Fruit fly (Drosophila melanogaster) whole organism, adult: ENCODE measurements around the gene CG4467.

Experiments
- CG11617 ChIP-seq: fragments of 200-800 bp; sonication (Bioruptor generic); optimal IDR thresholded peaks from 2 replicates; lab custom pipeline; 2017; ENCODE audit warnings: mild to moderate bottlenecking, missing biosample characterization, missing genetic modification reagents, missing genetic modification characterization
- CG12768 ChIP-seq: fragments of 200-800 bp; sonication (Bioruptor generic); optimal IDR thresholded peaks from 2 replicates; lab custom pipeline; 2017; ENCODE audit warnings: missing biosample characterization, missing genetic modification characterization, mild to moderate bottlenecking, moderate library complexity, missing genetic modification reagents
- CG14711 ChIP-seq: fragments of 200-800 bp; sonication (Bioruptor generic); optimal IDR thresholded peaks from 2 replicates; lab custom pipeline; 2018; ENCODE audit warnings: missing biosample characterization, mild to moderate bottlenecking, missing genetic modification characterization, moderate library complexity
- CG1620 ChIP-seq: fragments of 200-800 bp; sonication (Bioruptor generic); optimal IDR thresholded peaks from 2 replicates; lab custom pipeline; 2016; ENCODE audit warnings: missing biosample characterization, missing genetic modification characterization
- CG33017 ChIP-seq: fragments of 200-800 bp; sonication (Bioruptor generic); optimal IDR thresholded peaks from 2 replicates; lab custom pipeline; 2018; ENCODE audit warnings: missing biosample characterization, mild to moderate bottlenecking, missing genetic modification characterization, moderate library complexity
- CG5204 ChIP-seq: fragments of 200-800 bp; sonication (Bioruptor generic); optimal IDR thresholded peaks from 2 replicates; lab custom pipeline; 2016; ENCODE audit warnings: missing biosample characterization, missing genetic modification characterization
- CG7045 ChIP-seq: fragments of 200-800 bp; sonication (Bioruptor generic); optimal IDR thresholded peaks from 2 replicates; lab custom pipeline; 2017; ENCODE audit warnings: missing biosample characterization, mild to moderate bottlenecking, missing genetic modification characterization
- CG7101 ChIP-seq: fragments of 200-800 bp; sonication (Bioruptor generic); optimal IDR thresholded peaks from 2 replicates; lab custom pipeline; 2018; ENCODE audit warnings: missing biosample characterization, mild to moderate bottlenecking, missing genetic modification characterization, moderate library complexity
- Clk ChIP-seq: fragments of 200-800 bp; sonication (Bioruptor generic); optimal IDR thresholded peaks from 2 replicates; lab custom pipeline; 2017; ENCODE audit warnings: missing biosample characterization, missing genetic modification characterization
- Crg-1 ChIP-seq: fragments of 200-800 bp; sonication (Bioruptor generic); optimal IDR thresholded peaks from 2 replicates; lab custom pipeline; 2016; ENCODE audit warnings: missing biosample characterization, missing genetic modification characterization
- Hr96 ChIP-seq: fragments of 200-800 bp; sonication (Bioruptor generic); optimal IDR thresholded peaks from 2 replicates; lab custom pipeline; 2016; ENCODE audit warnings: missing biosample characterization, missing genetic modification characterization
- Mnt ChIP-seq: fragments of 200-800 bp; sonication (Bioruptor generic); optimal IDR thresholded peaks from 2 replicates; lab custom pipeline; 2016; ENCODE audit warnings: missing biosample characterization, mild to moderate bottlenecking, missing genetic modification characterization
- bab1 ChIP-seq: fragments of 200-800 bp; sonication (Bioruptor generic); optimal IDR thresholded peaks from 3 replicates; lab custom pipeline; 2019; ENCODE audit warnings: missing biosample characterization, mild to moderate bottlenecking, missing genetic modification characterization, moderate library complexity
- cic ChIP-seq: fragments of 200-800 bp; sonication (Bioruptor generic); optimal IDR thresholded peaks from 2 replicates; lab custom pipeline; 2017; ENCODE audit warnings: missing biosample characterization, mild to moderate bottlenecking, missing genetic modification characterization, moderate library complexity
- cnc ChIP-seq, 2 experiments: fragments of >200 bp; optimal IDR thresholded peaks; 2 replicates each; lab custom pipeline; 2017
- kay ChIP-seq: fragments of 200-800 bp; sonication (Bioruptor generic); peaks from one replicate; lab custom pipeline; 2016; ENCODE audit warnings: missing biosample characterization, missing genetic modification characterization, borderline replicate concordance
- ovo ChIP-seq: fragments of 200-800 bp; sonication (Bioruptor generic); optimal IDR thresholded peaks from 2 replicates; lab custom pipeline; 2016; ENCODE audit warnings: missing biosample characterization, missing genetic modification characterization
- pad ChIP-seq: fragments of 200-800 bp; sonication (Bioruptor generic); optimal IDR thresholded peaks from 3 replicates; lab custom pipeline; 2017; ENCODE audit warnings: missing biosample characterization, missing genetic modification characterization, mild to moderate bottlenecking, moderate library complexity, missing genetic modification reagents
- tj ChIP-seq: fragments of 200-800 bp; sonication (Bioruptor generic); optimal IDR thresholded peaks from 3 replicates; lab custom pipeline; 2017; ENCODE audit warnings: missing biosample characterization, mild to moderate bottlenecking, missing genetic modification characterization, moderate library complexity
- toe ChIP-seq: fragments of 200-800 bp; sonication (Bioruptor generic); optimal IDR thresholded peaks from 2 replicates; lab custom pipeline; 2016; ENCODE audit warnings: missing biosample characterization, missing genetic modification characterization

CG4467 gene

DNA sequence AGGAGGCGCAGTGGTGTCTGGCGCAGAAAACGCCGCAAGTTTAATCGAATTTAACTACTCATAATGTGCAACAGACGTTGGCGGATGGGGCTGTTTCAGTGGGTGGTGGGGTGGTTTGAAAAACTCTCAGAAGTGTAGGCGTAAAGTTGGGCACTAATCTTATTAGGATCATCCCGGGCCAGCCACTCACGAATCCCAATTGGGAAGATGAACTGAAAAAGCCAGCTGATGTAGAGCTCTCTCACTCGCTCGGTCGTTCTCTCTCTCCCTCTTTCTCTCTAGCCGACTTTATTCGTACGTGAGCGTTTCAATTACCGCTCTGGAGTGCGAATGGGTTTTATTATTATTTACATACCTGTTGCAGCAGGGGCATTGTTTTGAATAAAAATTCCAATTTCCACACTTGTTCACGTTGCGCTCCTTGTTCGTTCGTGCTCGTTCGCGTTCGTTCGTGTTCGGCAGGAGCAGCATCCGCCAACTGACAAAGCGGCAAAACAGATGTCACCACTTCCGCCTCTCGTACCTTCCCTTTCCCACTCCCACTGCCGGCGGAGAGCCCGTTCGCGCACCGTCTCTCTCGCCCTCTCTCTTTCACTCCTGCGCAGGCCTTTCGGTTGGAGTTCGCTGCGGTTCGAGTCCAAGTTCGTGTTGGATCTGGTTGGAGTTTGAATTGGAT is 30.1 kb upstream of the CG4467 start:
- TF ChIP-seq cic (GFP tag; lab: Kevin White, UChicago) (no peak), CG12768 (no peak), CG11617 (GFP tag; lab: Kevin White, UChicago) (no peak), CG5204 (GFP tag; lab: Kevin White, UChicago) (no peak), Clk (GFP tag; lab: Kevin White, UChicago) (no peak), Hr96 (GFP tag; lab: Kevin White, UChicago) (no peak), kay (GFP tag; lab: Kevin White, UChicago) (no peak), pad (GFP tag; lab: Kevin White, UChicago) (no peak), ovo (no peak), toe (GFP tag; lab: Kevin White, UChicago) (no peak), CG7101 (tag; lab: Kevin White, UChicago) (no peak), CG33017 (tag; lab: Kevin White, UChicago) (no peak), Mnt (GFP tag; lab: Kevin White, UChicago) (no peak)

DNA sequence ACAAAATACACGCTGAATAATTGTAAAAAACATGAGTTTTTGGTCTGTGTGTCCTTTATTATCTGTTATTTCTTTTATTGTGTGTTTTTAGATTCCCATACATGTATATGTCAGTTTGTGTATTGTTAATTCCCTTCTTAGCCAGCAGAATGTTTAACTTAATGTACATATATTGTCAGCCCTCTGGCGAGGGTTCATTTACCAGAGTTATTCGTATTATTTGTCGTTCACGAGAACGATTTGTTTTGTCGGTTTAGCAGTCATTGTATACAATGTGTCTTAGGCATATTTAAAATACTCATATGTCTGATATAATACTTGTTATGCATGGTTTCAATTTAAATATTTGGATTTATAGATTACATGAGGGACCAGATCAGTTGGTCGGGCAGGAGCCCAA is 11.9 kb upstream of the CG4467 start:
- no peak for TF ChIP-seq ovo
- no peak for TF ChIP-seq Hr96 (GFP tag; lab: Kevin White, UChicago)
- TF ChIP-seq Mnt (GFP tag; lab: Kevin White, UChicago), result no peak

DNA sequence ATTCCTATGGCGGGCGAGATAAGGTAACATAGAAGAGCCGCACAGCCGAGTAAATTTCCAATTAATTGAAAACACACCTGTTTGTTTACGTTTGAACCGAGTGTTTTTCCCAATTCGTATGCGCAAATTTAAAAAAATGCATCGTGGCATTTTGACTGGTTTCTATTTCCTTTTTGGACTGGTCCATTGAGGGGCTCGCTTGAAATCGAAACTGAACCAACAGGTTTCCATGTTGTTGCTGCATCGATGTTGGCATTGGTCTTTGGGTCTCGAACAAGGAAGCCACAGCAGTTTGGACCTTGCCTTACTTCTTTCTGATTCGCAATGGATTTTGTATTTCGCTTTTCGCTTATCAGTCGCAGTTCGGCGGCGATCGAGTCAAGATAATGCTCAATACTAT is 9.8 kb upstream of the CG4467 start:
- no peak for TF ChIP-seq Clk (GFP tag; lab: Kevin White, UChicago)
- TF ChIP-seq ovo, result no peak
- TF ChIP-seq kay (GFP tag; lab: Kevin White, UChicago), result no peak

- TF ChIP-seq kay (GFP tag; lab: Kevin White, UChicago), result peak; percentile 75
- peak; percentile 89 for TF ChIP-seq CG11617 (GFP tag; lab: Kevin White, UChicago)
- TF ChIP-seq CG14711 (tag; lab: Kevin White, UChicago), result peak; percentile 87
- peak; percentile 60 for TF ChIP-seq CG12768
- TF ChIP-seq Mnt (GFP tag; lab: Kevin White, UChicago), result peak; percentile 54
- TF ChIP-seq Hr96 (GFP tag; lab: Kevin White, UChicago), result no peak
- TF ChIP-seq CG1620, result no peak
- TF ChIP-seq toe (GFP tag; lab: Kevin White, UChicago), result peak; percentile 3
- peak; percentile 68 for TF ChIP-seq tj
- TF ChIP-seq CG7045, result peak; percentile 68
- TF ChIP-seq CG5204 (GFP tag; lab: Kevin White, UChicago), result no peak
- peak; percentile 22 for TF ChIP-seq Crg-1 (GFP tag; lab: Kevin White, UChicago)
- TF ChIP-seq cnc (optimal IDR thresholded peaks at IDR 0.05; lab: Kevin White, UChicago), result no peak
- TF ChIP-seq bab1 (GFP tag; lab: Kevin White, UChicago), result peak; percentile 81
- peak; percentile 92 for TF ChIP-seq CG33017 (tag; lab: Kevin White, UChicago)
- peak; percentile 95 for TF ChIP-seq CG7101 (tag; lab: Kevin White, UChicago)
- peak; percentile 18 for TF ChIP-seq Clk (GFP tag; lab: Kevin White, UChicago)
- peak; percentile 64 for TF ChIP-seq pad (GFP tag; lab: Kevin White, UChicago)
- peak; percentile 60 for TF ChIP-seq ovo
- no peak for TF ChIP-seq cic (GFP tag; lab: Kevin White, UChicago)
Measured at dm6 chr3R:23257986-23258427, 9.3 kb upstream of the CG4467 start, which contains the start of the genes wda and Pex11c. Gene wda (minus strand): TSS chr3R:23258087. Gene Pex11c (plus strand): TSS chr3R:23258365.

dm6 chr3R:23251256-23251655 is 2.6 kb upstream of the CG4467 start, which contains the start of the genes Rad60 and EloA:
Gene Rad60 (minus strand): TSS chr3R:23251477.
Gene EloA (plus strand): TSS chr3R:23251563.
- peak; percentile 40 for TF ChIP-seq tj
- TF ChIP-seq CG14711 (tag; lab: Kevin White, UChicago), result peak; percentile 100
- TF ChIP-seq Crg-1 (GFP tag; lab: Kevin White, UChicago), result peak; percentile 74
- TF ChIP-seq CG5204 (GFP tag; lab: Kevin White, UChicago), result no peak
- peak; percentile 63 for TF ChIP-seq pad (GFP tag; lab: Kevin White, UChicago)
- peak; percentile 79 for TF ChIP-seq toe (GFP tag; lab: Kevin White, UChicago)
- TF ChIP-seq Hr96 (GFP tag; lab: Kevin White, UChicago), result peak; percentile 80
- TF ChIP-seq cnc (optimal IDR thresholded peaks at IDR 0.05; lab: Kevin White, UChicago), result no peak
- TF ChIP-seq CG33017 (tag; lab: Kevin White, UChicago), result peak; percentile 44
- TF ChIP-seq CG1620, result peak; percentile 76
- peak; percentile 72 for TF ChIP-seq CG12768
- peak; percentile 68 for TF ChIP-seq CG7045
- peak; percentile 82 for TF ChIP-seq CG7101 (tag; lab: Kevin White, UChicago)
- TF ChIP-seq Clk (GFP tag; lab: Kevin White, UChicago), result peak; percentile 56
- TF ChIP-seq CG11617 (GFP tag; lab: Kevin White, UChicago), result peak; percentile 72
- peak; percentile 16 for TF ChIP-seq cic (GFP tag; lab: Kevin White, UChicago)
- TF ChIP-seq bab1 (GFP tag; lab: Kevin White, UChicago), result peak; percentile 85
- peak; percentile 43 for TF ChIP-seq ovo
- TF ChIP-seq Mnt (GFP tag; lab: Kevin White, UChicago), result peak; percentile 67
- no peak for TF ChIP-seq kay (GFP tag; lab: Kevin White, UChicago)
